Fruit fly (Drosophila melanogaster): ENCODE data around the gene CG14073.

The CG14073 gene

dm6 chr3L:18869035-18869826, 48.8 kb upstream of the CG14073 start, which contains the start of gene Grx1 (continued):
- TF ChIP-seq Dbx (GFP tag; IDR thresholded peaks at IDR 0.05), result 0 out of 3 replicates have a peak, but pooled peaks have one; percentile 41
- TF ChIP-seq ash1 (GFP tag; optimal IDR thresholded peaks at IDR 0.05), result no peak
- TF ChIP-seq gem (tag; optimal IDR thresholded peaks at IDR 0.05), result peak; percentile 75
- TF ChIP-seq Ptx1 (GFP tag; IDR thresholded peaks at IDR 0.05), result peak; percentile 52
- no peak for TF ChIP-seq trh (GFP tag; optimal IDR thresholded peaks at IDR 0.05)
- no peak for TF ChIP-seq Ravus (GFP tag; IDR thresholded peaks at IDR 0.05)
- peak; percentile 75 for TF ChIP-seq stwl (tag; optimal IDR thresholded peaks at IDR 0.05)
- TF ChIP-seq Eip74EF (GFP tag; optimal IDR thresholded peaks at IDR 0.05), result no peak
- TF ChIP-seq CG8924 (tag; optimal IDR thresholded peaks at IDR 0.05), result peak; percentile 63
- peak; percentile 59 for TF ChIP-seq Hmr (GFP tag; optimal IDR thresholded peaks at IDR 0.05)
- no peak for TF ChIP-seq repo (GFP tag; optimal IDR thresholded peaks at IDR 0.05)
- peak; percentile 77 for TF ChIP-seq CG12391 (tag; optimal IDR thresholded peaks at IDR 0.05)
- no peak for TF ChIP-seq Lpt (GFP tag; optimal IDR thresholded peaks at IDR 0.05)
- TF ChIP-seq CG12744 (GFP tag; optimal IDR thresholded peaks at IDR 0.05), result no peak
- TF ChIP-seq CG7556 (GFP tag; optimal IDR thresholded peaks at IDR 0.05), result peak; percentile 52
- no peak for TF ChIP-seq pnt (GFP tag; optimal IDR thresholded peaks at IDR 0.05)
- TF ChIP-seq dysf (GFP tag; IDR thresholded peaks at IDR 0.05), result no peak
- peak; percentile 70 for TF ChIP-seq lab (GFP tag; optimal IDR thresholded peaks at IDR 0.05)
- no peak for TF ChIP-seq CG8359 (GFP tag; optimal IDR thresholded peaks at IDR 0.05; ENCODE audit: borderline replicate concordance)
- TF ChIP-seq Neu2 (GFP tag; optimal IDR thresholded peaks at IDR 0.05; ENCODE audit: borderline replicate concordance), result no peak
- peak; percentile 76 for TF ChIP-seq CG2712 (tag; optimal IDR thresholded peaks at IDR 0.05)
- peak; percentile 54 for TF ChIP-seq CG13287 (GFP tag; IDR thresholded peaks at IDR 0.05; ENCODE audit: partially characterized antibody)
- TF ChIP-seq Usf (GFP tag; optimal IDR thresholded peaks at IDR 0.05), result no peak
- 0 out of 3 replicates have a peak, but pooled peaks have one; percentile 37 for TF ChIP-seq ken (GFP tag; IDR thresholded peaks at IDR 0.05)
- peak; percentile 49 to 90 for TF ChIP-seq crp (GFP tag; optimal IDR thresholded peaks at IDR 0.05)
- 0 out of 3 replicates have a peak, but pooled peaks have one; percentile 8 for TF ChIP-seq CG11456 (GFP tag; IDR thresholded peaks at IDR 0.05)
- TF ChIP-seq CG4707 (GFP tag; optimal IDR thresholded peaks at IDR 0.05), result no peak
- TF ChIP-seq CG17385 (GFP tag; optimal IDR thresholded peaks at IDR 0.05), result peak; percentile 51
- peak; percentile 21 for TF ChIP-seq CG13123 (GFP tag; optimal IDR thresholded peaks at IDR 0.05)
- no peak for TF ChIP-seq Doc2 (GFP tag; IDR thresholded peaks at IDR 0.05)
- TF ChIP-seq CG14710 (tag; optimal IDR thresholded peaks at IDR 0.05), result peak; percentile 60
- TF ChIP-seq D19A (tag; optimal IDR thresholded peaks at IDR 0.05), result peak; percentile 71
- TF ChIP-seq CG4424 (GFP tag; optimal IDR thresholded peaks at IDR 0.05), result peak; percentile 69
- TF ChIP-seq chif (GFP tag; optimal IDR thresholded peaks at IDR 0.05), result peak; percentile 38 to 49
- TF ChIP-seq CG3407 (GFP tag; optimal IDR thresholded peaks at IDR 0.05), result peak; percentile 21
- TF ChIP-seq ro (GFP tag; IDR thresholded peaks at IDR 0.05), result no peak
- no peak for TF ChIP-seq Abd-B (GFP tag; optimal IDR thresholded peaks at IDR 0.05)
- no peak for TF ChIP-seq slou (GFP tag; optimal IDR thresholded peaks at IDR 0.05)
- TF ChIP-seq CkIIα-i1 (GFP tag; IDR thresholded peaks at IDR 0.05), result no peak
- TF ChIP-seq MTF-1 (GFP tag; optimal IDR thresholded peaks at IDR 0.05; ENCODE audit: borderline replicate concordance), result no peak
- TF ChIP-seq lilli (GFP tag; optimal IDR thresholded peaks at IDR 0.05), result peak; percentile 80
- peak; percentile 9 for TF ChIP-seq CG17186 (GFP tag; optimal IDR thresholded peaks at IDR 0.05)
- no peak for TF ChIP-seq CG14667 (GFP tag; IDR thresholded peaks at IDR 0.05)
- TF ChIP-seq pb (GFP tag; optimal IDR thresholded peaks at IDR 0.05), result no peak
- TF ChIP-seq danr (GFP tag; IDR thresholded peaks at IDR 0.05), result no peak
- no peak; the same call in 1 of the 2 replicates for TF ChIP-seq esg (GFP tag; conservative IDR thresholded peaks at IDR 0.05)
- TF ChIP-seq CG2678 (tag; optimal IDR thresholded peaks at IDR 0.05), result peak; percentile 63
- peak; percentile 40 for TF ChIP-seq CG7786 (GFP tag; optimal IDR thresholded peaks at IDR 0.05)
- TF ChIP-seq ftz-f1 (GFP tag; optimal IDR thresholded peaks at IDR 0.05), result peak; percentile 60

Measured in whole organism, embryonic.